Fruit fly (Drosophila melanogaster) whole organism, adult: Measurements from ENCODE around the gene CG9400.

Source experiments
- Clk ChIP-seq: fragments of 200-800 bp; sonication (Bioruptor generic); optimal IDR thresholded peaks from 2 replicates; lab custom pipeline; 2017; ENCODE audit warnings: missing biosample characterization, missing genetic modification characterization
- kay ChIP-seq: fragments of 200-800 bp; sonication (Bioruptor generic); peaks from one replicate; lab custom pipeline; 2016; ENCODE audit warnings: missing biosample characterization, missing genetic modification characterization, borderline replicate concordance
- ovo ChIP-seq: fragments of 200-800 bp; sonication (Bioruptor generic); optimal IDR thresholded peaks from 2 replicates; lab custom pipeline; 2016; ENCODE audit warnings: missing biosample characterization, missing genetic modification characterization

DNA sequence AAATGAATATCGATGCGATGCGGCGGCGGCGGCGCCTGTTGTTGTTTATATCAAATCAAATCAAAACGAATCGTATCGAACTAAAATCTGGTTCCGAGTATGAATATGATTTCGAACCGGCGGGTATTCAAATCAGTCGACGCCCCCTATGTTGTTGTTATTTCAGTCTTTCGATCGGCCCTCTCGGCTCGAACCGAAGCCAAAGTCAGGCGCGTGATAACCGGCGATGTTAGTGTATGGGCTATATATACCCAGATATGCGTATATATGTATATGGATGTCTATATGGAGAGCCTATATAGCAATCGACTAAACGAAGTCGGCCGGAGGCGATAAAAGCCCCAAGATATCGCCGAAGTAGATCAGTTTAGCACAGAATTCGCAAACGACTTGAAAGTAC lies 28.3 kb downstream of the CG9400 start, which contains the start of the genes CG46317 and Tat:
- TF ChIP-seq ovo (GFP tag; lab: Kevin White, UChicago) (no peak), kay (GFP tag; lab: Kevin White, UChicago) (no peak), Clk (GFP tag; lab: Kevin White, UChicago) (no peak)
